Worm (Caenorhabditis elegans) whole organism, L4/young adult: ENCODE results near the gene C12D8.20.

Experiments
- W03F9.2 ChIP-seq: fragments of 150-350 bp; optimal IDR thresholded peaks from 2 replicates; lab custom pipeline; 2014; ENCODE audit warnings: missing biosample characterization, missing genetic modification characterization
- him-1 ChIP-seq: sonication (generic microtip); optimal IDR thresholded peaks from 2 replicates; lab custom pipeline; 2016; ENCODE audit warnings: missing genotype, missing genetic modification reagents, missing genetic modification characterization, missing compliant biosample characterization

DNA sequence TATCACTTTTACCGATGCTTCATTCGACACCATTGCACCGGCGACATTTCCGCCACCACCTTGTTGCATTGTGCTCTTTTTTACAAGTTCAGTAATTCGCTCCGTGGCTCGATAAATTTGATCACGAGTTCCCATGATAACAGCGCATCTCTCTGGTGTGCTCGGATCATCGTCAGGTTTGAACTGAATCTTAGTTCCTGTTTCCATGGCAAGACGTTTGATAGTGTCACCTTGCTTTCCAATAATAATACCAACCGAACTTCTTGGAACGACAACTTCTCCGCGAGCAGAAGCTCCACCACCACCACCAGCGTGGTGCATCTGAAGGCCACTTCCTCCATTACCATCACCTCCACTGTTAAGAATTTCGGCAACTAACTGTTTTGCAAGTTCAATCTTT lies 15.1 kb downstream of the C12D8.20 start:
- TF ChIP-seq him-1 (tag; lab: Kevin White, UChicago) (no peak), W03F9.2 (no peak)
